Worm (Caenorhabditis elegans): ENCODE results near the gene F59B2.9.
"Not testable (repeated sequence)": the region's sequence is repeated elsewhere in the genome, so short reads cannot be mapped to it uniquely, and the experiment has no call there.

The F59B2.9 gene

ce11 chrIII:9005905-9006372 is 6.3 kb downstream of the F59B2.9 start, which contains the start of gene rab-6.1:
Gene rab-6.1, minus strand, starts transcription at chrIII:9005955.
- not testable (repeated sequence) for TF ChIP-seq ztf-1 (GFP tag; conservative IDR thresholded peaks at IDR 0.05); lsy-2 (tag; optimal IDR thresholded peaks at IDR 0.05); unc-55 (GFP tag; optimal IDR thresholded peaks at IDR 0.05)

- no peak for TF ChIP-seq blmp-1 (tag; optimal IDR thresholded peaks at IDR 0.05; ENCODE audit: insufficient read depth)
- TF ChIP-seq elt-1 (tag; optimal IDR thresholded peaks at IDR 0.05) = no peak
- no peak for TF ChIP-seq ztf-4 (tag; optimal IDR thresholded peaks at IDR 0.05)
- no peak for TF ChIP-seq nhr-10 (tag; optimal IDR thresholded peaks at IDR 0.05)
- no peak for TF ChIP-seq nhr-23 (tag; optimal IDR thresholded peaks at IDR 0.05)
- no peak for TF ChIP-seq ceh-82 (tag; optimal IDR thresholded peaks at IDR 0.05)
- TF ChIP-seq R02D3.7 (tag; optimal IDR thresholded peaks at IDR 0.05) = no peak
- no peak for TF ChIP-seq nhr-129 (tag; optimal IDR thresholded peaks at IDR 0.05)
- TF ChIP-seq Y55F3AM.14 (GFP tag; optimal IDR thresholded peaks at IDR 0.05) = no peak
- no peak for TF ChIP-seq lin-39 (tag; optimal IDR thresholded peaks at IDR 0.05)
- no peak for TF ChIP-seq sma-3 (GFP tag; optimal IDR thresholded peaks at IDR 0.05)
- no peak for TF ChIP-seq zag-1 (tag; optimal IDR thresholded peaks at IDR 0.05)
- no peak for TF ChIP-seq nhr-6 (tag; optimal IDR thresholded peaks at IDR 0.05)
- no peak for TF ChIP-seq sma-9 (GFP tag; optimal IDR thresholded peaks at IDR 0.05)
- no peak for TF ChIP-seq sma-9 (tag; optimal IDR thresholded peaks at IDR 0.05)
- no peak for TF ChIP-seq ztf-11 (tag; optimal IDR thresholded peaks at IDR 0.05)
- TF ChIP-seq ceh-16 (tag; optimal IDR thresholded peaks at IDR 0.05) = no peak
- TF ChIP-seq mbf-1 (tag; optimal IDR thresholded peaks at IDR 0.05) = no peak
Measured at ce11 chrIII:9004658-9005057, 7.6 kb downstream of the F59B2.9 start.

ce11 chrIII:9002545-9002944 is 9.7 kb downstream of the F59B2.9 start, which contains the start of the genes F59B2.15 and zif-1:
Gene F59B2.15, minus strand, starts transcription at chrIII:9002645.
Gene zif-1, plus strand, starts transcription at chrIII:9002779.
- no peak for TF ChIP-seq Y55F3AM.14 (GFP tag; optimal IDR thresholded peaks at IDR 0.05)
- no peak for TF ChIP-seq nhr-10 (tag; optimal IDR thresholded peaks at IDR 0.05)
- no peak for TF ChIP-seq unc-55 (GFP tag; optimal IDR thresholded peaks at IDR 0.05)
- TF ChIP-seq mdl-1 (tag; optimal IDR thresholded peaks at IDR 0.05) = no peak
- no peak for TF ChIP-seq sma-3 (GFP tag; optimal IDR thresholded peaks at IDR 0.05)

- TF ChIP-seq fos-1 (tag; optimal IDR thresholded peaks at IDR 0.05) (no peak), nhr-10 (tag; optimal IDR thresholded peaks at IDR 0.05) (no peak), ama-1 (optimal IDR thresholded peaks at IDR 0.05) (no peak), nhr-6 (tag; optimal IDR thresholded peaks at IDR 0.05) (no peak), elt-3 (tag; optimal IDR thresholded peaks at IDR 0.05) (no peak), nhr-21 (tag; optimal IDR thresholded peaks at IDR 0.05) (no peak), ZK546.5 (tag; optimal IDR thresholded peaks at IDR 0.05) (no peak), unc-55 (GFP tag; optimal IDR thresholded peaks at IDR 0.05) (no peak), ztf-1 (GFP tag; conservative IDR thresholded peaks at IDR 0.05) (no peak), blmp-1 (tag; optimal IDR thresholded peaks at IDR 0.05; ENCODE audit: insufficient read depth) (no peak), snpc-4 (tag; optimal IDR thresholded peaks at IDR 0.05) (no peak), nhr-25 (tag; optimal IDR thresholded peaks at IDR 0.05) (no peak), mab-5 (tag; optimal IDR thresholded peaks at IDR 0.05) (no peak), crh-2 (tag; optimal IDR thresholded peaks at IDR 0.05) (no peak), ceh-16 (tag; optimal IDR thresholded peaks at IDR 0.05) (no peak), skn-1 (tag; optimal IDR thresholded peaks at IDR 0.05) (no peak)
Measured at ce11 chrIII:9001899-9002298, 10.3 kb downstream of the F59B2.9 start, which contains the start of gene rpn-6.2. Gene rpn-6.2, minus strand, starts transcription at chrIII:9001999.

ce11 chrIII:9001491-9001890 is 10.7 kb downstream of the F59B2.9 start:
- TF ChIP-seq ceh-16 (tag; optimal IDR thresholded peaks at IDR 0.05) (no peak), dmd-4 (tag; optimal IDR thresholded peaks at IDR 0.05) (no peak)

ce11 chrIII:8999508-8999907 is 12.7 kb downstream of the F59B2.9 start, which contains the start of gene F59B2.3:
Gene F59B2.3, minus strand, starts transcription at chrIII:8999766.
- TF ChIP-seq nhr-237 (tag; optimal IDR thresholded peaks at IDR 0.05) (no peak), mbf-1 (tag; optimal IDR thresholded peaks at IDR 0.05) (no peak), lin-13 (GFP tag; optimal IDR thresholded peaks at IDR 0.05) (no peak), nhr-12 (tag; optimal IDR thresholded peaks at IDR 0.05) (no peak), nhr-21 (tag; optimal IDR thresholded peaks at IDR 0.05) (no peak), alr-1 (tag; optimal IDR thresholded peaks at IDR 0.05) (no peak), crh-2 (tag; optimal IDR thresholded peaks at IDR 0.05) (no peak), blmp-1 (tag; optimal IDR thresholded peaks at IDR 0.05; ENCODE audit: insufficient read depth) (no peak), fos-1 (tag; optimal IDR thresholded peaks at IDR 0.05) (no peak), F13H6.1 (tag; optimal IDR thresholded peaks at IDR 0.05) (no peak), nhr-129 (tag; optimal IDR thresholded peaks at IDR 0.05) (no peak), egl-27 (tag; optimal IDR thresholded peaks at IDR 0.05) (no peak), sem-4 (tag; optimal IDR thresholded peaks at IDR 0.05) (no peak), gmeb-1 (tag; optimal IDR thresholded peaks at IDR 0.05) (no peak), ceh-82 (tag; optimal IDR thresholded peaks at IDR 0.05) (no peak), elt-1 (tag; optimal IDR thresholded peaks at IDR 0.05) (no peak), nhr-77 (tag; optimal IDR thresholded peaks at IDR 0.05) (no peak), snpc-4 (tag; optimal IDR thresholded peaks at IDR 0.05) (no peak), ceh-16 (tag; optimal IDR thresholded peaks at IDR 0.05) (no peak)

Measured in whole organism, L2 larva.